Fruit fly (Drosophila melanogaster): ENCODE results near the gene CG31288.

- TF ChIP-seq CG12605 (GFP tag; IDR thresholded peaks at IDR 0.05): no peak
- TF ChIP-seq D1 (tag; optimal IDR thresholded peaks at IDR 0.05): no peak
- TF ChIP-seq Pif1B (GFP tag; optimal IDR thresholded peaks at IDR 0.05): no peak
- no peak for TF ChIP-seq EcR (GFP tag; optimal IDR thresholded peaks at IDR 0.05)
- TF ChIP-seq CG8301 (tag; optimal IDR thresholded peaks at IDR 0.05): no peak
- no peak for TF ChIP-seq CG9948 (tag; optimal IDR thresholded peaks at IDR 0.05)
- no peak for TF ChIP-seq CG8159 (tag; optimal IDR thresholded peaks at IDR 0.05)
- no peak for TF ChIP-seq Pif1A (GFP tag; optimal IDR thresholded peaks at IDR 0.05)
- no peak for TF ChIP-seq fd96Ca (GFP tag; IDR thresholded peaks at IDR 0.05)
These were observed 35.7 kb upstream of the CG31288 start, which contains the start of the genes CG10669 and CG11902 for dm6 chr3R:25335065-25335464.

Measured in whole organism, pupa.